Worm (Caenorhabditis elegans): ENCODE results near the gene Y43F8C.11.

DNA sequence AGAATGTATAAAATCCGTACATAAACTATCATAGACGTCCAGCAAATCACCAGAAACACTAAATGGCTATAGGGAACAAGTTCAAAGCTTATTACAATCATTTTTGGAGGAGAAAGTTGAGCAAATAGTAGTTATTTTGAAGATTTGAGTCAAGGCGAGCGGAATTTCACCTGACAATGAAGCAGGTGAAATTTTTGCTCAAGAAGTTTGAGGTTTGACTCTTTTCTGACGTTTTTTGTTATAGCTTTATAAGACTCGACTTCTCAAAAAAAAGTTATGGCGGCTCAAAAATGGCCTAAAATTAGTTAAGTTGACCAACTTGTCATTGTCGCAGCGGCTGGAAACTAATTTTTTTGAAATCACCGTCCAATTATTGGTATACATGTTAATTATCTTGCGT lies 38.8 kb downstream of the Y43F8C.11 start, which contains the start of gene srv-3:
- TF ChIP-seq unc-39 (tag; optimal IDR thresholded peaks at IDR 0.05), result no peak
- no peak for TF ChIP-seq lsy-12 (tag; optimal IDR thresholded peaks at IDR 0.05)
- TF ChIP-seq ama-1 (optimal IDR thresholded peaks at IDR 0.05), result no peak
- no peak for TF ChIP-seq mml-1 (tag; optimal IDR thresholded peaks at IDR 0.05)
